Worm (Caenorhabditis elegans) whole organism, L3 larva: ENCODE results near the gene C10G8.8.

ENCODE experiments used
- R02D3.7 ChIP-seq: fragments of 150-350 bp; optimal IDR thresholded peaks from 2 replicates; lab custom pipeline; 2014; ENCODE audit warnings: missing biosample characterization, missing genetic modification characterization
- aly-2 ChIP-seq: fragments of 150-350 bp; optimal IDR thresholded peaks from 2 replicates; lab custom pipeline; 2014; ENCODE audit warnings: missing biosample characterization, missing genetic modification characterization
- ama-1 ChIP-seq: fragments of 150-350 bp; optimal IDR thresholded peaks from 2 replicates; lab custom pipeline; 2018
- ceh-82 ChIP-seq: fragments of 150-350 bp; optimal IDR thresholded peaks from 2 replicates; lab custom pipeline; 2014; ENCODE audit warnings: missing biosample characterization, missing genetic modification characterization
- ceh-9 ChIP-seq: sonication (generic microtip); optimal IDR thresholded peaks from 2 replicates; lab custom pipeline; 2018; ENCODE audit warnings: missing biosample characterization, missing genetic modification characterization
- daf-12 ChIP-seq: fragments of 150-350 bp; optimal IDR thresholded peaks from 2 replicates; lab custom pipeline; 2014; ENCODE audit warnings: missing biosample characterization, missing genetic modification reagents, missing genetic modification characterization
- egl-27 ChIP-seq: sonication (generic microtip); optimal IDR thresholded peaks from 4 replicates; lab custom pipeline; 2017; ENCODE audit warnings: missing biosample characterization, missing genetic modification reagents, missing genetic modification characterization
- egl-5 ChIP-seq: fragments of 150-350 bp; optimal IDR thresholded peaks from 2 replicates; lab custom pipeline; 2017; ENCODE audit warnings: missing biosample characterization, missing genetic modification reagents, missing genetic modification characterization, inconsistent platforms
- elt-1 ChIP-seq: fragments of 150-350 bp; optimal IDR thresholded peaks from 2 replicates; lab custom pipeline; 2014; ENCODE audit warnings: missing biosample characterization, missing genetic modification characterization
- elt-2 ChIP-seq: sonication (generic microtip); optimal IDR thresholded peaks from 2 replicates; lab custom pipeline; 2016; ENCODE audit warnings: missing genetic modification reagents, mild to moderate bottlenecking, missing genetic modification characterization, missing compliant biosample characterization
- elt-3 ChIP-seq, 3 experiments: fragments of 150-350 bp in 1 of 3; sonication (generic microtip) in 2 of 3; optimal IDR thresholded peaks; 2 replicates in 2 of 3; 4 replicates in 1 of 3; lab custom pipeline; 2014 to 2017; ENCODE audit warnings: missing biosample characterization in 3 of 3, missing genetic modification characterization in 3 of 3
- eor-1 ChIP-seq, 2 experiments: fragments of 150-350 bp; optimal IDR thresholded peaks; 2 replicates each; lab custom pipeline; 2014 to 2018; ENCODE audit warnings: missing biosample characterization in 2 of 2, missing genetic modification characterization in 2 of 2
- fkh-10 ChIP-seq: sonication (generic microtip); optimal IDR thresholded peaks from 2 replicates; lab custom pipeline; 2017; ENCODE audit warnings: missing biosample characterization, missing genetic modification reagents, missing genetic modification characterization
- fkh-2 ChIP-seq: fragments of 150-350 bp; optimal IDR thresholded peaks from 2 replicates; lab custom pipeline; 2014; ENCODE audit warnings: missing biosample characterization, missing genetic modification reagents, missing genetic modification characterization
- fos-1 ChIP-seq: fragments of 150-350 bp; optimal IDR thresholded peaks from 2 replicates; lab custom pipeline; 2014; ENCODE audit warnings: missing biosample characterization, missing genetic modification characterization
- hmg-11 ChIP-seq: sonication (generic microtip); optimal IDR thresholded peaks from 2 replicates; lab custom pipeline; 2016; ENCODE audit warnings: missing genetic modification characterization, missing compliant biosample characterization
- lin-39 ChIP-seq: fragments of 150-350 bp; optimal IDR thresholded peaks from 2 replicates; lab custom pipeline; 2018; ENCODE audit warnings: missing biosample characterization, missing genetic modification reagents, missing genetic modification characterization
- lsy-12 ChIP-seq: sonication (generic microtip); optimal IDR thresholded peaks from 2 replicates; lab custom pipeline; 2016; ENCODE audit warnings: mild to moderate bottlenecking, missing genetic modification characterization, missing compliant biosample characterization
- mdl-1 ChIP-seq: fragments of 150-350 bp; optimal IDR thresholded peaks from 2 replicates; lab custom pipeline; 2014; ENCODE audit warnings: missing biosample characterization, missing genetic modification characterization
- mml-1 ChIP-seq: fragments of 150-350 bp; sonication (generic microtip); optimal IDR thresholded peaks from 3 replicates; lab custom pipeline; 2014; ENCODE audit warnings: missing biosample characterization, missing genetic modification characterization
- nfya-1 ChIP-seq: sonication (generic microtip); optimal IDR thresholded peaks from 2 replicates; lab custom pipeline; 2017; ENCODE audit warnings: missing genetic modification characterization, mild to moderate bottlenecking, missing compliant biosample characterization, antibody characterized with exemption, moderate library complexity; ENCODE audit not compliant: insufficient read depth
- nhr-11 ChIP-seq: fragments of 150-350 bp; optimal IDR thresholded peaks from 2 replicates; lab custom pipeline; 2014; ENCODE audit warnings: missing biosample characterization, missing genetic modification characterization
- nhr-12 ChIP-seq: fragments of 150-350 bp; optimal IDR thresholded peaks from 2 replicates; lab custom pipeline; 2014; ENCODE audit warnings: missing biosample characterization, missing genetic modification characterization
- nhr-23 ChIP-seq: fragments of 150-350 bp; optimal IDR thresholded peaks from 2 replicates; lab custom pipeline; 2014; ENCODE audit warnings: missing biosample characterization, missing genetic modification reagents, missing genetic modification characterization
- nhr-237 ChIP-seq: fragments of 150-350 bp; optimal IDR thresholded peaks from 2 replicates; lab custom pipeline; 2014; ENCODE audit warnings: missing biosample characterization, missing genetic modification characterization
- nhr-25 ChIP-seq: sonication (generic microtip); optimal IDR thresholded peaks from 2 replicates; lab custom pipeline; 2017; ENCODE audit warnings: missing biosample characterization, missing genetic modification characterization
- nhr-43 ChIP-seq: sonication (generic microtip); optimal IDR thresholded peaks from 2 replicates; lab custom pipeline; 2016; ENCODE audit warnings: mild to moderate bottlenecking, missing genetic modification characterization, missing compliant biosample characterization; ENCODE audit not compliant: poor library complexity, severe bottlenecking
- nhr-76 ChIP-seq: fragments of 150-350 bp; sonication (generic microtip); optimal IDR thresholded peaks from 5 replicates; lab custom pipeline; 2014; ENCODE audit warnings: missing biosample characterization, missing genetic modification characterization
- nhr-77 ChIP-seq: fragments of 150-350 bp; optimal IDR thresholded peaks from 2 replicates; lab custom pipeline; 2014; ENCODE audit warnings: missing biosample characterization, missing genetic modification characterization
- pha-4 ChIP-seq: fragments of 150-350 bp; optimal IDR thresholded peaks from 2 replicates; lab custom pipeline; 2014; ENCODE audit warnings: missing biosample characterization, missing genetic modification reagents, missing genetic modification characterization
- sea-2 ChIP-seq: fragments of 150-350 bp; sonication (generic microtip); optimal IDR thresholded peaks from 4 replicates; lab custom pipeline; 2014; ENCODE audit warnings: missing biosample characterization, missing genetic modification reagents, missing genetic modification characterization
- skn-1 ChIP-seq: fragments of 150-350 bp; optimal IDR thresholded peaks from 2 replicates; lab custom pipeline; 2014; ENCODE audit warnings: missing biosample characterization, missing genetic modification characterization
- tbx-2 ChIP-seq: sonication (generic microtip); optimal IDR thresholded peaks from 2 replicates; lab custom pipeline; 2016; ENCODE audit warnings: mild to moderate bottlenecking, missing genetic modification characterization, missing compliant biosample characterization
- unc-39 ChIP-seq: sonication (generic microtip); optimal IDR thresholded peaks from 4 replicates; lab custom pipeline; 2017; ENCODE audit warnings: missing biosample characterization, missing genetic modification characterization
- zag-1 ChIP-seq: fragments of 150-350 bp; optimal IDR thresholded peaks from 2 replicates; lab custom pipeline; 2014; ENCODE audit warnings: missing biosample characterization, missing genetic modification characterization
- ztf-11 ChIP-seq: fragments of 150-350 bp; optimal IDR thresholded peaks from 2 replicates; lab custom pipeline; 2014; ENCODE audit warnings: missing biosample characterization, missing genetic modification characterization

C10G8.8 gene

ce11 chrV:5297740-5298139, 30.5 kb downstream of the C10G8.8 start:
- TF ChIP-seq fkh-2 (tag; lab: Kevin White, UChicago): no peak
- no peak for TF ChIP-seq eor-1 (tag; optimal IDR thresholded peaks at IDR 0.05; lab: Kevin White, UChicago)
- TF ChIP-seq fkh-10 (GFP tag; lab: Kevin White, UChicago): no peak
- TF ChIP-seq mdl-1 (tag; lab: Kevin White, UChicago): no peak
- no peak for TF ChIP-seq egl-5 (tag; lab: Kevin White, UChicago)
- no peak for TF ChIP-seq lsy-12 (tag; lab: Kevin White, UChicago)
- no peak for TF ChIP-seq daf-12
- TF ChIP-seq pha-4: no peak
- no peak for TF ChIP-seq ztf-11 (tag; lab: Kevin White, UChicago)
- TF ChIP-seq nhr-77 (tag; lab: Kevin White, UChicago): no peak
- no peak for TF ChIP-seq nhr-25 (tag; lab: Kevin White, UChicago)
- TF ChIP-seq skn-1 (tag; lab: Kevin White, UChicago): no peak
- no peak for TF ChIP-seq ceh-82 (tag; lab: Kevin White, UChicago)
- TF ChIP-seq fos-1 (tag; lab: Kevin White, UChicago): no peak
- TF ChIP-seq, all 47 proteins: peak for 0

ce11 chrV:5295940-5296339, 32.3 kb downstream of the C10G8.8 start:
- no peak for TF ChIP-seq R02D3.7
- TF ChIP-seq nhr-25 (tag; lab: Kevin White, UChicago): no peak
- TF ChIP-seq egl-5 (tag; lab: Kevin White, UChicago): peak; percentile 30
- TF ChIP-seq lin-39 (tag; lab: Kevin White, UChicago): peak; percentile 28
- peak; percentile 34 for TF ChIP-seq nfya-1 (tag; lab: Kevin White, UChicago)

- TF ChIP-seq elt-2 (tag; lab: Kevin White, UChicago): no peak
- TF ChIP-seq fkh-2 (tag; lab: Kevin White, UChicago): no peak
- no peak for TF ChIP-seq nhr-12 (tag; lab: Kevin White, UChicago)
- no peak for TF ChIP-seq hmg-11 (tag; lab: Kevin White, UChicago)
- TF ChIP-seq nhr-11 (tag; lab: Kevin White, UChicago): no peak
Observed at ce11 chrV:5288676-5289075, 39.5 kb downstream of the C10G8.8 start.

DNA sequence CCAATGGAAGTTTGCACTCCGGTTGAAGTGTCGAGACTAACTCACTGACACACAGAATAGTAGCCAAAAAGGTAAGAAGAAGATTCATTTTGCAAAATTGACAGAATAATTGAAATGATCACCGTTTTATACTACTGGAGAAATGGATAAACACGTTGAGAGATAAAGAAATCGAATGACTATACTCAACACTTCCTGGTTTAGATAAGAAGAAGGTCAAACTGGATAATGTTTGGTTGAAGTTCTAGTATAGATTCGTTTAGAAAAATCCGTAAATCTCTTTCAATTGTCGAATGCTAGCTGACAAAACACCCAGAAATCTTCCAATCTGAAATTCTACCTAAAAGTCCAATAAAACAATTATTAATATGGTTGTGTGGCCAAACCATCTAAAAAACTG, 40.9 kb downstream of the C10G8.8 start, which contains the start of gene Y49G5A.1:
Y49G5A.1 (minus strand) TSS at position 101 of the 400 bp plus-strand sequence.
- TF ChIP-seq nhr-76 (tag; lab: Kevin White, UChicago): no peak
- no peak for TF ChIP-seq elt-1 (tag; lab: Kevin White, UChicago)
- TF ChIP-seq tbx-2: no peak
- TF ChIP-seq mml-1 (tag; lab: Kevin White, UChicago): no peak

DNA sequence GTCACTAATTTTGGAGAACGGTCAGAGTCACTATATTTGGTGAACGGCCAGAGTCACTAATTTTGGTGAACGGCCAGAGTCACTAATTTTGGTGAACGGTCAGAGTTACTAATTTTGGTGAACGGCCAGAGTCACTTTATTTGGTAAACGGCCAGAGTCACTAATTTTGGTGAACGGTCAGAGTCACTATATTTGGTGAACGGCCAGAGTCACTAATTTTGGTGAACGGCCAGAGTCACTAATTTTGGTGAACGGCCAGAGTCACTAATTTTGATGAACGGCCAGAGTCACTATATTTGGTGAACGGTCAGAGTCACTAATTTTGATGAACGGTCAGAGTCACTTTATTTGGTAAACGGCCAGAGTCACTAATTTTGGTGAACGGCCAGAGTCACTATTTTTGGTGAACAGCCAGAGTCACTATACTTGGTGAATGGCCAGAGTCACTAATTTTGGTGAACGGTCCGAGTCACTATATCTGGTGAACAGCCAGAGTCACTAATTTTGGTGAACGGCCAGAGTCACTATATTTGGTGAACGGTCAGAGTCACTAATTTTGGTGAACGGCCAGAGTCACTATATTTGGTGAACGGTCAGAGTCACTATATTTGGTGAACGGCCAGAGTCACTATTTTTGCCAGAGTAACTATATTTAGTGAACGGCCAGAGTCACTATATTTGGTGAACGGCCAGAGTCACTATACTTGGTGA, 43.8 kb downstream of the C10G8.8 start:
- peak; percentile 67 for TF ChIP-seq lsy-12 (tag; lab: Kevin White, UChicago)
- peak; percentile 10 for TF ChIP-seq nhr-43 (tag; lab: Kevin White, UChicago)

ce11 chrV:5278001-5278400, 50.2 kb downstream of the C10G8.8 start, which contains the start of gene B0238.9:
Gene B0238.9 (minus strand): TSS chrV:5278101.
- TF ChIP-seq egl-5 (tag; lab: Kevin White, UChicago) (no peak), nhr-76 (tag; lab: Kevin White, UChicago) (no peak), elt-3 (tag; optimal IDR thresholded peaks at IDR 0.05; lab: Kevin White, UChicago) (no peak), ama-1 (lab: Kevin White, UChicago) (no peak), daf-12 (no peak), ceh-9 (no peak), R02D3.7 (no peak), sea-2 (no peak), elt-1 (tag; lab: Kevin White, UChicago) (no peak), zag-1 (tag; lab: Kevin White, UChicago) (no peak), aly-2 (no peak), egl-27 (tag; lab: Kevin White, UChicago) (no peak), lin-39 (tag; lab: Kevin White, UChicago) (no peak), nhr-23 (tag; lab: Kevin White, UChicago) (no peak), unc-39 (tag; lab: Kevin White, UChicago) (no peak), nhr-25 (tag; lab: Kevin White, UChicago) (no peak), ceh-82 (tag; lab: Kevin White, UChicago) (no peak), nhr-237 (tag; lab: Kevin White, UChicago) (no peak)
